Worm (Caenorhabditis elegans): ENCODE results near the gene ZK1321.4.

Gene ZK1321.4

DNA sequence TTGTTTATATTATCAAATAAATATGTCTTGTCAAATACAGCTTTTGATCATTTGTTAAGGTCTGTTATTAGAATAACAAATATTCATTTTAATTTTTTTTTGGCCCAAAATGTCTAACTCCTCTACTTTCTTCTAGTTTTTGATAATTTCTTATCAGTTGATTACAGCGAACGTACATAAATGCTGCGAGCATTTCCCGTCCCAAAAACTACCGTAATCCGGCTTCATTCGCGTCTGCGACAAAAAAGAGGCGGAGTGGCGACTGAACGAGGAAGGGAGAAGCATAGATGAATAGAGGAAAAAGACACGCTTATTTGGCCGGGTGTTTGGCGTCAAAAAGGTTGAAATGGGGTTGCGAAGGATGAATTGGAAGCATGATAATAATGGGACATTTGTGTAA lies 33.2 kb downstream of the ZK1321.4 start:
- TF ChIP-seq ZK546.5 (tag; optimal IDR thresholded peaks at IDR 0.05), result no peak
- TF ChIP-seq F13H6.1 (tag; optimal IDR thresholded peaks at IDR 0.05), result no peak
- no peak for TF ChIP-seq lin-11 (tag; optimal IDR thresholded peaks at IDR 0.05)
- no peak for TF ChIP-seq elt-3 (tag; optimal IDR thresholded peaks at IDR 0.05)
- TF ChIP-seq sma-9 (GFP tag; optimal IDR thresholded peaks at IDR 0.05), result peak; percentile 10
- no peak for TF ChIP-seq sma-9 (tag; optimal IDR thresholded peaks at IDR 0.05)
- no peak for TF ChIP-seq skn-1 (tag; optimal IDR thresholded peaks at IDR 0.05)
- no peak for TF ChIP-seq unc-55 (GFP tag; optimal IDR thresholded peaks at IDR 0.05)
- no peak for TF ChIP-seq mbf-1 (tag; optimal IDR thresholded peaks at IDR 0.05)
- TF ChIP-seq nhr-23 (tag; optimal IDR thresholded peaks at IDR 0.05), result no peak
- TF ChIP-seq crh-2 (tag; optimal IDR thresholded peaks at IDR 0.05), result peak; percentile 42
- no peak for TF ChIP-seq R02D3.7 (tag; optimal IDR thresholded peaks at IDR 0.05)
- no peak for TF ChIP-seq mab-5 (tag; optimal IDR thresholded peaks at IDR 0.05)
- no peak for TF ChIP-seq elt-1 (tag; optimal IDR thresholded peaks at IDR 0.05)
- no peak for TF ChIP-seq nhr-10 (tag; optimal IDR thresholded peaks at IDR 0.05)
- TF ChIP-seq unc-62 (GFP tag; optimal IDR thresholded peaks at IDR 0.05), result no peak
- no peak for TF ChIP-seq nhr-25 (tag; optimal IDR thresholded peaks at IDR 0.05)
- no peak for TF ChIP-seq nhr-6 (tag; optimal IDR thresholded peaks at IDR 0.05)
- TF ChIP-seq lin-13 (GFP tag; optimal IDR thresholded peaks at IDR 0.05), result no peak
- no peak for TF ChIP-seq gmeb-1 (tag; optimal IDR thresholded peaks at IDR 0.05)
- TF ChIP-seq sem-4 (tag; optimal IDR thresholded peaks at IDR 0.05), result no peak
- no peak for TF ChIP-seq dmd-4 (tag; optimal IDR thresholded peaks at IDR 0.05)
- TF ChIP-seq unc-39 (tag; optimal IDR thresholded peaks at IDR 0.05), result no peak
- TF ChIP-seq Y55F3AM.14 (GFP tag; optimal IDR thresholded peaks at IDR 0.05), result no peak
- TF ChIP-seq zag-1 (tag; optimal IDR thresholded peaks at IDR 0.05), result no peak
- peak in 1 of 2 experiments; percentile 53 for TF ChIP-seq lsy-2 (tag; optimal IDR thresholded peaks at IDR 0.05)
- TF ChIP-seq blmp-1 (tag; optimal IDR thresholded peaks at IDR 0.05; ENCODE audit: insufficient read depth), result no peak
- TF ChIP-seq nhr-129 (tag; optimal IDR thresholded peaks at IDR 0.05), result no peak
- TF ChIP-seq fos-1 (tag; optimal IDR thresholded peaks at IDR 0.05), result peak; percentile 39
- no peak for TF ChIP-seq nhr-21 (tag; optimal IDR thresholded peaks at IDR 0.05)
- TF ChIP-seq nhr-77 (tag; optimal IDR thresholded peaks at IDR 0.05), result no peak
- TF ChIP-seq mdl-1 (tag; optimal IDR thresholded peaks at IDR 0.05), result no peak
- TF ChIP-seq peb-1 (tag; optimal IDR thresholded peaks at IDR 0.05), result no peak

- TF ChIP-seq snpc-4 (tag; optimal IDR thresholded peaks at IDR 0.05) (no peak), zag-1 (tag; optimal IDR thresholded peaks at IDR 0.05) (no peak), crh-2 (tag; optimal IDR thresholded peaks at IDR 0.05) (peak; percentile 36), C34F6.9 (tag; optimal IDR thresholded peaks at IDR 0.05) (no peak), F13H6.1 (tag; optimal IDR thresholded peaks at IDR 0.05) (peak; percentile 37), ceh-16 (tag; optimal IDR thresholded peaks at IDR 0.05) (no peak), ztf-4 (tag; optimal IDR thresholded peaks at IDR 0.05) (no peak), sem-4 (tag; optimal IDR thresholded peaks at IDR 0.05) (no peak), fos-1 (tag; optimal IDR thresholded peaks at IDR 0.05) (peak; percentile 81)
Observed at ce11 chrII:9738820-9739219, 34.9 kb downstream of the ZK1321.4 start.

ce11 chrII:9735785-9736184 lies 38.0 kb downstream of the ZK1321.4 start:
- TF ChIP-seq aly-2 (tag; optimal IDR thresholded peaks at IDR 0.05) (no peak), nhr-10 (tag; optimal IDR thresholded peaks at IDR 0.05) (no peak), peb-1 (tag; optimal IDR thresholded peaks at IDR 0.05) (no peak), sma-9 (GFP tag; optimal IDR thresholded peaks at IDR 0.05) (no peak), sma-9 (tag; optimal IDR thresholded peaks at IDR 0.05) (no peak), dmd-4 (tag; optimal IDR thresholded peaks at IDR 0.05) (no peak), crh-2 (tag; optimal IDR thresholded peaks at IDR 0.05) (no peak), nhr-6 (tag; optimal IDR thresholded peaks at IDR 0.05) (no peak), mbf-1 (tag; optimal IDR thresholded peaks at IDR 0.05) (no peak), nhr-11 (tag; optimal IDR thresholded peaks at IDR 0.05) (no peak), skn-1 (tag; optimal IDR thresholded peaks at IDR 0.05) (no peak), unc-55 (GFP tag; optimal IDR thresholded peaks at IDR 0.05) (no peak), Y55F3AM.14 (GFP tag; optimal IDR thresholded peaks at IDR 0.05) (no peak), fos-1 (tag; optimal IDR thresholded peaks at IDR 0.05) (no peak), nhr-129 (tag; optimal IDR thresholded peaks at IDR 0.05) (no peak), ztf-4 (tag; optimal IDR thresholded peaks at IDR 0.05) (no peak), lin-39 (tag; optimal IDR thresholded peaks at IDR 0.05) (no peak), sma-3 (GFP tag; optimal IDR thresholded peaks at IDR 0.05) (no peak)

All from whole organism, L2 larva.